Fruit fly (Drosophila melanogaster): ENCODE data around the gene psidin.
A peak's percentile ranks its signal among the peaks of the same experiment; 100 is the strongest.

psidin gene

DNA sequence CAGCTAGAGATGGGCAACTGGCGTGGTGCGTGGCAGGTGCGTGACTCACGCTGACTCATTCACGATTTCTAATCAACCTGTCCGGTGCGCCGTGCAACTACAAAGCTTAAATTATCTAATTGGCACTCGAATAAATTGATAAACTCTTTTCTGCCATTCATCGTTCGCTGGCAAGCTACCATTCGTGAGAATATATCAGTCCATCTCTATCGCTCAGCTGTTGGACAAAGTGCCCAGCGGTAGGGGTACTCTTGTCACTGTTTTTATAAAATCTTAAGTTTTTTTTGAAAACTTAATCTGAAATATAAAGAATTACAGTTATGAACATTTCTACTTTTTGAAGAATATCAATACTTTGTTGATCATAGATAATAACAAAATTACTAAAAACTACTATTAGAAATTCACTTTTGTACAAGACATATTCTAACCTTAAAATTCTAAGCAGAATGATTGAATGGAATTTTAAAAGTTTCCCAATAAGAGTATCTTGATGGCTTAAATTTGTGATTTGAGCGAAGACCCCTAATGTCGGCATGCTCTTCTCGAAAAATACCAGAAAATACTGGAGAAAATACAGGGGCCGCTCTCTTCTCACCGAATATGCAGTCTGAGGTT lies at the start of gene psidin, which contains the start of gene PIG-L (continued):
- TF ChIP-seq rib (GFP tag; IDR thresholded peaks at IDR 0.05) (no peak), Hr51 (GFP tag; optimal IDR thresholded peaks at IDR 0.05) (peak; percentile 77 to 91), CG4282 (GFP tag; optimal IDR thresholded peaks at IDR 0.05) (peak; percentile 3), cato (GFP tag; optimal IDR thresholded peaks at IDR 0.05; ENCODE audit: borderline replicate concordance) (peak; percentile 76), Ets65A (GFP tag) (peak; percentile 98), sim (GFP tag; IDR thresholded peaks at IDR 0.05) (no peak), ems (GFP tag; optimal IDR thresholded peaks at IDR 0.05) (peak; percentile 77), bowl (GFP tag; IDR thresholded peaks at IDR 0.05) (0 out of 2 replicates have a peak, but pooled peaks have one; percentile 23), CG14441 (GFP tag; IDR thresholded peaks at IDR 0.05) (peak; percentile 72), lbe (GFP tag; optimal IDR thresholded peaks at IDR 0.05) (no peak), psq (GFP tag; optimal IDR thresholded peaks at IDR 0.05) (peak; percentile 38), kah (GFP tag; optimal IDR thresholded peaks at IDR 0.05) (peak; percentile 11), Meics (GFP tag; optimal IDR thresholded peaks at IDR 0.05) (peak; percentile 75), h (optimal IDR thresholded peaks at IDR 0.05) (no peak), CG17328 (GFP tag; IDR thresholded peaks at IDR 0.05) (peak; percentile 49), dmrt11E (tag; optimal IDR thresholded peaks at IDR 0.05) (peak; percentile 88), CG2199 (GFP tag; IDR thresholded peaks at IDR 0.05) (0 out of 3 replicates have a peak, but pooled peaks have one; percentile 47), fd3F (GFP tag; optimal IDR thresholded peaks at IDR 0.05) (peak; percentile 80), sna (GFP tag; IDR thresholded peaks at IDR 0.05; ENCODE audit: partially characterized antibody) (peak; percentile 97), aop (GFP tag; IDR thresholded peaks at IDR 0.05) (no peak), jumu (GFP tag; optimal IDR thresholded peaks at IDR 0.05) (peak; percentile 57), dan (GFP tag; IDR thresholded peaks at IDR 0.05) (no peak), CG2116 (GFP tag; optimal IDR thresholded peaks at IDR 0.05) (peak; percentile 68), NfI (GFP tag; optimal IDR thresholded peaks at IDR 0.05) (peak; percentile 82), repo (GFP tag; optimal IDR thresholded peaks at IDR 0.05) (peak; percentile 36), ERR (GFP tag; optimal IDR thresholded peaks at IDR 0.05) (peak; percentile 11), Tbp (GFP tag; optimal IDR thresholded peaks at IDR 0.05) (no peak), NK7.1 (GFP tag; optimal IDR thresholded peaks at IDR 0.05) (peak; percentile 52), stwl (tag; optimal IDR thresholded peaks at IDR 0.05) (peak; percentile 38), Neu2 (GFP tag; optimal IDR thresholded peaks at IDR 0.05; ENCODE audit: borderline replicate concordance) (peak; percentile 3), CG43689 (GFP tag; IDR thresholded peaks at IDR 0.05) (no peak), gcm (GFP tag; optimal IDR thresholded peaks at IDR 0.05) (peak; percentile 82), shn (GFP tag; optimal IDR thresholded peaks at IDR 0.05) (peak; percentile 61), seq (GFP tag; IDR thresholded peaks at IDR 0.05) (peak; percentile 61; the same call in 1 of the 2 replicates), CG11456 (GFP tag; IDR thresholded peaks at IDR 0.05) (peak; percentile 70), CG13287 (GFP tag; IDR thresholded peaks at IDR 0.05; ENCODE audit: partially characterized antibody) (peak; percentile 96), CG16779 (GFP tag; IDR thresholded peaks at IDR 0.05) (no peak), lilli (GFP tag; optimal IDR thresholded peaks at IDR 0.05) (peak; percentile 86), nom (GFP tag; optimal IDR thresholded peaks at IDR 0.05) (no peak), CG13123 (GFP tag; optimal IDR thresholded peaks at IDR 0.05) (peak; percentile 63), HLH54F (GFP tag; optimal IDR thresholded peaks at IDR 0.05) (peak; percentile 85), sr (GFP tag; IDR thresholded peaks at IDR 0.05) (0 out of 3 replicates have a peak, but pooled peaks have one; percentile 5), CG6654 (GFP tag; optimal IDR thresholded peaks at IDR 0.05) (peak; percentile 18), Ssrp (tag; optimal IDR thresholded peaks at IDR 0.05) (peak; percentile 85), NFAT (GFP tag; IDR thresholded peaks at IDR 0.05) (peak; percentile 60), CG10274 (GFP tag; optimal IDR thresholded peaks at IDR 0.05) (peak; percentile 27), CG14014 (GFP tag; IDR thresholded peaks at IDR 0.05) (no peak), p53 (GFP tag; optimal IDR thresholded peaks at IDR 0.05) (peak; percentile 12), BEAF-32 (GFP tag; optimal IDR thresholded peaks at IDR 0.05) (peak; percentile 93), prd (optimal IDR thresholded peaks at IDR 0.05) (no peak), prd (GFP tag; IDR thresholded peaks at IDR 0.05) (peak; percentile 84; the same call in 2 of the 3 replicates)

Data from whole organism, embryonic.